Fruit fly (Drosophila melanogaster): ENCODE measurements around the gene mGluR.

mGluR gene

DNA sequence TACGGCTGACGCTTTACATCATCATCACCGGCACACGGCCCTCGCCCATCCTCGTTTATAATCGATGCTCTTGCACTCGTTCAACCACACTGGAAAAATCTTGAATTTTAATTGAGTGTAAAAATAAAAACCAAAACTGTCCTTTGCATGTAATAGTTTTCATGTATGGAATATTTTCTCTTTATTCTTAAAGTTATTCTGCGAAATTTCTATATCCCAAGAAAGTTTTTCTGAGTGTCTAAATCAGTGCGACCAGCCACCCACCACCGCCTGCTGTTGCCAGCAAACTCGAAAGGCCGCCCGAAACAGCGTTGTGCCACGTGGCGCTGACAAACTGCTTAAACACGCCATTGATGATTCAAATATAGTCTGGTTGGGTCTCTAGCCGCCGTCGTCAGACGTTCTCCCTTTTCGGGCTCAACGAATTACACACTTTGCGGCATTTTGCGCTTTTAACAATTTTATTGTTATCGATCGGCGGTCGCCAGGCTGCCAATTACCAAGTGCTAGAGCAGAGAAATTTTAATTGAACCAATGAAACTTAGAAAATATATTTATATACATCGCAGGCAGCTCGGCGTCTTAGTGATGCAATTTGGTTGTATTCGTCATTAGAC lies 46.3 kb downstream of the mGluR start:
- no peak for TF ChIP-seq insv (optimal IDR thresholded peaks at IDR 0.05)
- no peak for TF ChIP-seq h (optimal IDR thresholded peaks at IDR 0.05)
- TF ChIP-seq Myc (optimal IDR thresholded peaks at IDR 0.05): no peak
- no peak for TF ChIP-seq psq (optimal IDR thresholded peaks at IDR 0.05)
- TF ChIP-seq ttk (optimal IDR thresholded peaks at IDR 0.05): no peak
- no peak for TF ChIP-seq Sin3A (optimal IDR thresholded peaks at IDR 0.05)

DNA sequence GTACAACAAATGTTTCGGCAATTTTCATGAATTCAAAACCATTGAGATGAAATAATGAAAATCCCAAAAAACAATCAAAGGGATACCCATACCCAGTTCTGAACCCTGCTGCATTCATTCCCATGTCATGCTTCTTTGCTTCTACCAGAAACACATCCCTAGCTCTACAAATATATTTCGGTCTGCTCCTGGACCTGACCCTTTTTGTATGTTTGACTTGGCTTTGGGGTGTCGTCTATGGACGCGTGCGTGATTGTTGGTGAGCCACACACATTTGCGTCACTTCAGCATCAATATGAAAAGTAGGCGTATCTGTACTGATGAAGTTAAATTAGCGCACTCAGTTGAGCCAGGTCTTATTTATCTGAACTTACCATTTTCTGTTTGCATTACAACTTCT lies 48.1 kb downstream of the mGluR start:
- TF ChIP-seq ttk (optimal IDR thresholded peaks at IDR 0.05) (no peak), psq (optimal IDR thresholded peaks at IDR 0.05) (no peak), insv (optimal IDR thresholded peaks at IDR 0.05) (no peak), Myc (optimal IDR thresholded peaks at IDR 0.05) (no peak), h (optimal IDR thresholded peaks at IDR 0.05) (no peak), Sin3A (optimal IDR thresholded peaks at IDR 0.05) (no peak)

DNA sequence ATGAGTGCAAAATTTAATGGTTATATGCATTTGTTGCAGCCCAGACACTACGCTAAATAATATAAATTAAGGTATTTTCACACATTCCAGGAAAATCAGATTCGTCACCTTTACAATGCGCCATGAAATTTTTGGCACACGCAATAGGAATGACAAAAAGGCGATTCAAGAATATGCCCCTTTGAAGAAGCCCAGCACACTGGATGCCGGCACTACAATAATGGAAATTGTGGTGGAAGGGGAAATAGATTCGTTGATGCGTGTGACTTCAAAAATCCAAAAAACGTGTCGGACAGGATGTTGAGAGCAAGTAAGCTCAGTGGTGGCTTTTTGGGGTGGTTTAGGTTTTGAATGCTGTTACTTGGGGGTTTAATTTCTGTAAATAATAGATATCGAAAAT lies 51.8 kb downstream of the mGluR start:
- TF ChIP-seq insv (optimal IDR thresholded peaks at IDR 0.05) (no peak), psq (optimal IDR thresholded peaks at IDR 0.05) (no peak), Myc (optimal IDR thresholded peaks at IDR 0.05) (no peak), h (optimal IDR thresholded peaks at IDR 0.05) (no peak)

DNA sequence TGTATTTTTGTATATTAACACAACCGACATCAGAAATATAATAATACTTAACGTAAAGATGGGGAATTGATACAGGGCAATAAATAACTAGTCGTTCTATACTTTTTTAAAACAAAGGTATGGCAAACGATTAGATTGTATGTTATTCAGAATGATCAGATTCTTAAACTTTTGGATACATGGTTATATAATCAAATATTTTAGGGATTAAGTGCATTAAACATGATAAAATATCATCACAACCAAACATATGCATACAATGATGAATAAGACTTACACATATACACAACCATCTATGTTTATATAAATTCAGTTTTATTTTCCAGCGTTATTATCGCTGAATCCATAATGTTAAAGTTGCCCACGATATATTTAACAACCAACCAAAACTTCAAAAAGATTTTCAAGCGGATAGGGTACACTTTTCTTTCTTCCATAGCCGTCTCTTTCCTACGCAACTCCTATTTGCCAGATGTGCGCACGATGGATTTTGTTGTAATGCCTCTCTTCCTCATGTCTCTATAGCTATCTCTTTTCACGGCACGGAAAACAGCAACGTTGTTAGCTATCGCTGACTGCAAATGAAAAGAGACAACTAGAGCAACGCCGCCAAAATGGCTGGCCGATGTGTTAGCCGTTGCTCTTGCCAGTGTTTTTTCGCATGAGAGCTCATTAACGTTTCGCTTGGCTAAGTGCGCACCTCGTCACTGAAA lies 52.6 kb downstream of the mGluR start, which contains the start of gene toy:
Gene toy (plus strand): TSS at position 668 of the 713 bp plus-strand sequence.
- no peak for TF ChIP-seq Myc (optimal IDR thresholded peaks at IDR 0.05)
- TF ChIP-seq h (optimal IDR thresholded peaks at IDR 0.05): no peak
- TF ChIP-seq Sin3A (optimal IDR thresholded peaks at IDR 0.05): no peak
- no peak for TF ChIP-seq ttk (optimal IDR thresholded peaks at IDR 0.05)
- TF ChIP-seq psq (optimal IDR thresholded peaks at IDR 0.05): no peak
- TF ChIP-seq insv (optimal IDR thresholded peaks at IDR 0.05): no peak

DNA sequence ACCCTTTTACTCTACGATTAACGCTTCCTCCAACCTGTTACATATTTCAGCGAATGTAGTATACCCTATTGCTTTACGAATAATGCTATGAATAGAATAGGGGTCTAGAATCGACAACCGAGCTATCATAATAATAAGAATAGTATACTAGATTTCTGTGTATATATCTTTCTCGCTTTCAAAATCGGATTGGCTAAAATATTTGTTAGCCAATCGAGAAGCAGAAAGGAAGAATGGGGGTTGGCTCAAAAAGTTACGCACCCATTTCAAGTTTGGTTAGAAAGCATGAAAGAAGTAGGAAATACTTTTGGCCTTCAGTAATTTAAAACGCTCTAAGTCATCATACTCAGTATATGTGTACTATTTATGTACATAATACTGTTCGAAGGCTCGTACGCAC lies 59.3 kb downstream of the mGluR start:
- TF ChIP-seq psq (optimal IDR thresholded peaks at IDR 0.05) (no peak), h (optimal IDR thresholded peaks at IDR 0.05) (no peak), Myc (optimal IDR thresholded peaks at IDR 0.05) (no peak), Sin3A (optimal IDR thresholded peaks at IDR 0.05) (no peak), ttk (optimal IDR thresholded peaks at IDR 0.05) (no peak), insv (optimal IDR thresholded peaks at IDR 0.05) (no peak)
